Worm (Caenorhabditis elegans): ENCODE measurements around the gene srsx-24.

DNA sequence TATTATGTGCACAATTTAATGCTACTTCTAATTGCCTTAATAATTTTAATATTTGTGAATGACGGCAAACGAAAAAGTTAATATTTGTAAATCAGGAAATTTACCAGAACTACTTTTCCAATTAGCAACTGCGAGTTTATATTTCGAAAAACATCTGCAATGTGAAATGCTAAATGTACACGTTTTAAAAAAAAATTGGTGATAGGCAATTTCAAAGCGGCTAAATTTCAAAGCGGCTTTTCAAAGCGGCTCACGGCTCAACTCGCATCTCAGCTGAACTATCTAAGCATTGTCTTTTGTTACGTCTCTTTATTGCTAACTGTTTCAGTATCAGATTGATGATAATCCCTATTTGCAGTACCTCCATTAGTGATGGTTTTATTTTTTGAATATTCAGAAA is 39.5 kb downstream of the srsx-24 start, which contains the start of gene srh-187:
- no peak for TF ChIP-seq ztf-11 (tag; optimal IDR thresholded peaks at IDR 0.05)
- TF ChIP-seq ztf-4 (tag; optimal IDR thresholded peaks at IDR 0.05), result no peak
- TF ChIP-seq nhr-12 (tag; optimal IDR thresholded peaks at IDR 0.05), result no peak
- TF ChIP-seq lin-15B (tag; optimal IDR thresholded peaks at IDR 0.05), result no peak
- TF ChIP-seq hmg-11 (tag; optimal IDR thresholded peaks at IDR 0.05), result no peak
- no peak for TF ChIP-seq pqm-1 (tag; optimal IDR thresholded peaks at IDR 0.05)
- no peak for TF ChIP-seq nhr-11 (tag; optimal IDR thresholded peaks at IDR 0.05)
- no peak for TF ChIP-seq ama-1 (optimal IDR thresholded peaks at IDR 0.05)
- no peak for TF ChIP-seq mdl-1 (tag; optimal IDR thresholded peaks at IDR 0.05)
- no peak for TF ChIP-seq nhr-77 (tag; optimal IDR thresholded peaks at IDR 0.05)
- no peak for TF ChIP-seq unc-62 (GFP tag; optimal IDR thresholded peaks at IDR 0.05)
- TF ChIP-seq nhr-237 (tag; optimal IDR thresholded peaks at IDR 0.05), result no peak

Data from whole organism, L3 larva.